Fruit fly (Drosophila melanogaster): ENCODE measurements around the gene ttk.

Gene ttk

dm6 chr3R:31771790-31772576 lies 58.3 kb downstream of the ttk start, which contains the start of the genes betaGlu and sip3 (continued):
- TF ChIP-seq inv (GFP tag; IDR thresholded peaks at IDR 0.05; ENCODE audit: partially characterized antibody) (peak; percentile 94), CG6791 (GFP tag; IDR thresholded peaks at IDR 0.05; ENCODE audit: partially characterized antibody) (peak; percentile 90), CG12659 (GFP tag; optimal IDR thresholded peaks at IDR 0.05) (peak; percentile 75), amos (GFP tag; IDR thresholded peaks at IDR 0.05; ENCODE audit: partially characterized antibody) (peak; percentile 94), row (GFP tag; IDR thresholded peaks at IDR 0.05) (peak; percentile 51), hbn (GFP tag; IDR thresholded peaks at IDR 0.05; ENCODE audit: partially characterized antibody) (peak; percentile 86), CG3995 (GFP tag; optimal IDR thresholded peaks at IDR 0.05) (peak; percentile 87), Scr (GFP tag; IDR thresholded peaks at IDR 0.05; ENCODE audit: partially characterized antibody) (peak; percentile 93), unc-4 (GFP tag; IDR thresholded peaks at IDR 0.05; ENCODE audit: partially characterized antibody) (peak; percentile 89), CG2712 (tag; optimal IDR thresholded peaks at IDR 0.05) (peak; percentile 52), CG16815 (GFP tag; optimal IDR thresholded peaks at IDR 0.05) (no peak), CG18764 (GFP tag; optimal IDR thresholded peaks at IDR 0.05) (peak; percentile 11), cas (GFP tag; IDR thresholded peaks at IDR 0.05) (no peak), Hr3 (GFP tag; optimal IDR thresholded peaks at IDR 0.05) (peak; percentile 42), CG2199 (GFP tag; IDR thresholded peaks at IDR 0.05) (no peak), zfh1 (GFP tag; IDR thresholded peaks at IDR 0.05) (no peak), nmo (GFP tag; optimal IDR thresholded peaks at IDR 0.05) (peak; percentile 59), CG4617 (GFP tag; optimal IDR thresholded peaks at IDR 0.05; ENCODE audit: borderline replicate concordance) (peak; percentile 28), CG16863 (GFP tag; optimal IDR thresholded peaks at IDR 0.05) (no peak), CG9437 (GFP tag; optimal IDR thresholded peaks at IDR 0.05) (peak; percentile 12), CG14860 (GFP tag; IDR thresholded peaks at IDR 0.05; ENCODE audit: partially characterized antibody) (peak; percentile 90), Opbp (GFP tag; IDR thresholded peaks at IDR 0.05; ENCODE audit: partially characterized antibody) (peak; percentile 92), Vsx1 (GFP tag; optimal IDR thresholded peaks at IDR 0.05) (no peak), mam (GFP tag; optimal IDR thresholded peaks at IDR 0.05) (peak; percentile 15), CG34224 (GFP tag; IDR thresholded peaks at IDR 0.05; ENCODE audit: partially characterized antibody) (peak; percentile 89), lilli (GFP tag; optimal IDR thresholded peaks at IDR 0.05) (peak; percentile 61), E2f2 (GFP tag; IDR thresholded peaks at IDR 0.05) (peak; percentile 50; the same call in 1 of the 2 replicates), CG33557 (GFP tag; optimal IDR thresholded peaks at IDR 0.05) (peak; percentile 8), gfzf (GFP tag; optimal IDR thresholded peaks at IDR 0.05) (peak; percentile 66), lbe (GFP tag; optimal IDR thresholded peaks at IDR 0.05) (peak; percentile 59), Pdp1 (GFP tag; optimal IDR thresholded peaks at IDR 0.05) (peak in 1 of 2 experiments; percentile 80), CG12744 (GFP tag; optimal IDR thresholded peaks at IDR 0.05) (peak; percentile 27), Dek (tag; optimal IDR thresholded peaks at IDR 0.05) (peak; percentile 27), Hr78 (GFP tag; optimal IDR thresholded peaks at IDR 0.05) (no peak), Ets65A (GFP tag) (peak; percentile 64), maf-S (GFP tag; optimal IDR thresholded peaks at IDR 0.05) (no peak), Optix (GFP tag; IDR thresholded peaks at IDR 0.05) (no peak), CG1602 (GFP tag; optimal IDR thresholded peaks at IDR 0.05) (peak; percentile 11), klu (GFP tag; IDR thresholded peaks at IDR 0.05) (no peak), grn (GFP tag; optimal IDR thresholded peaks at IDR 0.05) (peak; percentile 22), cad (GFP tag; optimal IDR thresholded peaks at IDR 0.05) (no peak), Dref (GFP tag; IDR thresholded peaks at IDR 0.05) (peak; percentile 91), Abd-B (GFP tag; optimal IDR thresholded peaks at IDR 0.05) (peak; percentile 44), ATbp (GFP tag; optimal IDR thresholded peaks at IDR 0.05) (no peak), CG3065 (GFP tag; optimal IDR thresholded peaks at IDR 0.05) (no peak), CG8388 (GFP tag; optimal IDR thresholded peaks at IDR 0.05) (peak; percentile 3), CG8281 (tag; optimal IDR thresholded peaks at IDR 0.05) (no peak), hb (GFP tag; IDR thresholded peaks at IDR 0.05; ENCODE audit: partially characterized antibody) (peak; percentile 90)

All from whole organism, embryonic.